Worm (Caenorhabditis elegans) whole organism, early embryonic: Measurements from ENCODE around the gene ZK643.5.

Experiments
- F13C5.2 ChIP-seq: sonication (generic microtip); optimal IDR thresholded peaks from 2 replicates; lab custom pipeline; 2017; ENCODE audit warnings: mild to moderate bottlenecking, missing genetic modification characterization, inconsistent platforms, missing compliant biosample characterization
- ama-1 ChIP-seq: fragments of 150-350 bp; optimal IDR thresholded peaks from 2 replicates; lab custom pipeline; 2014
- flt-1 ChIP-seq: fragments of 200-800 bp; sonication (Bioruptor generic); IDR thresholded peaks from 2 replicates; pipeline ENCODE4 v1.3.6; 2022; ENCODE audit warnings: missing genetic modification characterization, missing compliant biosample characterization
- hmbx-1 ChIP-seq: sonication (generic microtip); optimal IDR thresholded peaks from 2 replicates; lab custom pipeline; 2016; ENCODE audit warnings: mild to moderate bottlenecking, missing genetic modification characterization, missing compliant biosample characterization
- hmg-4 ChIP-seq: fragments of 200-800 bp; sonication (Bioruptor generic); optimal IDR thresholded peaks from 2 replicates; lab custom pipeline; 2018; ENCODE audit warnings: mild to moderate bottlenecking, missing genetic modification characterization, missing compliant biosample characterization
- scrt-1 ChIP-seq: fragments of 200-800 bp; sonication (Bioruptor generic); IDR thresholded peaks from 2 replicates; pipeline ENCODE4 v1.3.6; 2022; ENCODE audit warnings: missing genetic modification characterization, missing compliant biosample characterization
- sea-1 ChIP-seq: fragments of 200-800 bp; sonication (Bioruptor generic); conservative IDR thresholded peaks from 2 replicates; pipeline ENCODE4 v1.3.6; 2022; ENCODE audit warnings: missing genetic modification characterization, missing compliant biosample characterization
- tbx-11 ChIP-seq: fragments of 200-800 bp; sonication (Bioruptor generic); IDR thresholded peaks from 2 replicates; pipeline ENCODE4 v1.3.6; 2022; ENCODE audit warnings: missing genetic modification characterization, missing compliant biosample characterization
- tbx-37 ChIP-seq: fragments of 200-800 bp; sonication (Bioruptor generic); conservative IDR thresholded peaks from 2 replicates; pipeline ENCODE4 v1.3.6; 2022; ENCODE audit warnings: missing genetic modification reagents, missing genetic modification characterization, missing compliant biosample characterization
- tra-4 ChIP-seq: sonication (generic microtip); optimal IDR thresholded peaks from 2 replicates; lab custom pipeline; 2017; ENCODE audit warnings: missing genetic modification characterization, missing compliant biosample characterization

DNA sequence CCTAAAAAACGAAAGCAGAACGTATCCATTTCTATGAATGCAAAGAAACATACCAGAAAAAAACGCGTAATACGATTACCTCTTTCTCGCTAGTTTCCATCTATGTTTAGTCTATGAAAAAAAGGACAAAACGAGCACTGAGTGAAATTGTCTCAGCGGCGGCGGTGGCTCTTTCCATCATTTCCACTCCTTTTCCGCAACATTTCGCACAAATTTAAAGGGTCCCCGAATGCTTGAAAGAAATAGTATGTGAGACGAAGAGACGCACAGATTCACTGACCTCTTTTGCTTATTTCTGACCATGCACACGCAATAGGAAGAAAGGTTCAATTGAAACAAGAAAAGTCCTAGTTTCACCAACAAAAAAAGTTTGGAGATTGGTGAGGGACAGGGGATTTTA lies 9.7 kb downstream of the ZK643.5 start:
- TF ChIP-seq tra-4 (no peak), flt-1 (no peak), scrt-1 (GFP tag; lab: Robert Waterston, UW) (no peak), F13C5.2 (tag; lab: Kevin White, UChicago) (no peak), ama-1 (lab: Kevin White, UChicago) (no peak), tbx-11 (no peak), sea-1 (GFP tag; lab: Robert Waterston, UW) (no peak), tbx-37 (GFP tag; lab: Robert Waterston, UW) (no peak), hmg-4 (no peak), hmbx-1 (tag; lab: Kevin White, UChicago) (no peak)
